Fruit fly (Drosophila melanogaster) whole organism, wandering third instar larva: ENCODE results near the gene CG43155.

Experiments
- CG32264 ChIP-seq: fragments of 200-800 bp; sonication (Bioruptor generic); optimal IDR thresholded peaks from 2 replicates; lab custom pipeline; 2016; ENCODE audit warnings: missing biosample characterization, missing genetic modification characterization
- CrebA ChIP-seq: fragments of 200-800 bp; sonication (Bioruptor generic); optimal IDR thresholded peaks from 2 replicates; lab custom pipeline; 2016; ENCODE audit warnings: missing biosample characterization, mild to moderate bottlenecking, missing genetic modification characterization, borderline replicate concordance
- Sp1 ChIP-seq: fragments of 200-800 bp; sonication (Bioruptor generic); optimal IDR thresholded peaks from 3 replicates; lab custom pipeline; 2019; ENCODE audit warnings: missing biosample characterization, mild to moderate bottlenecking, missing genetic modification characterization, moderate library complexity
- Vsx2 ChIP-seq: fragments of 200-300, 225-300 bp; sonication (Bioruptor generic); optimal IDR thresholded peaks from 2 replicates; lab custom pipeline; 2018; ENCODE audit warnings: missing biosample characterization, missing genetic modification characterization; ENCODE audit not compliant: partially characterized antibody
- dsf ChIP-seq: sonication (Bioruptor generic); optimal IDR thresholded peaks from 2 replicates; lab custom pipeline; 2016; ENCODE audit warnings: missing biosample characterization, missing genetic modification characterization, borderline replicate concordance
- jim ChIP-seq: fragments of 175-275, 200-325 bp; sonication (Bioruptor generic); optimal IDR thresholded peaks from 2 replicates; lab custom pipeline; 2016; ENCODE audit warnings: missing biosample characterization, mild to moderate bottlenecking, missing genetic modification characterization
- lola ChIP-seq: fragments of >200 bp; optimal IDR thresholded peaks from 2 replicates; lab custom pipeline; 2017; ENCODE audit warnings: missing biosample characterization, missing genetic modification characterization
- pan ChIP-seq: fragments of >200 bp; optimal IDR thresholded peaks from 2 replicates; lab custom pipeline; 2017
- psq ChIP-seq: fragments of 200-800 bp; sonication (Bioruptor generic); optimal IDR thresholded peaks from 3 replicates; lab custom pipeline; 2017; ENCODE audit warnings: missing biosample characterization, mild to moderate bottlenecking, missing genetic modification characterization, moderate library complexity
- sv ChIP-seq: fragments of 200-800 bp; sonication (Bioruptor generic); optimal IDR thresholded peaks from 3 replicates; lab custom pipeline; 2016; ENCODE audit warnings: missing biosample characterization, missing genetic modification characterization
- woc ChIP-seq: sonication (Bioruptor generic); optimal IDR thresholded peaks from 2 replicates; lab custom pipeline; 2016; ENCODE audit warnings: missing biosample characterization, mild to moderate bottlenecking, missing genetic modification characterization

dm6 chrX:11446792-11447405, 12.7 kb upstream of the CG43155 start:
- TF ChIP-seq jim (GFP tag; lab: Kevin White, UChicago) (no peak), pan (lab: Kevin White, UChicago) (no peak), Vsx2 (no peak), woc (GFP tag; lab: Kevin White, UChicago) (peak; percentile 71), CG32264 (GFP tag; lab: Kevin White, UChicago) (peak; percentile 61), dsf (no peak), CrebA (peak; percentile 6), Sp1 (GFP tag; lab: Kevin White, UChicago) (peak; percentile 63), lola (no peak), sv (GFP tag; lab: Kevin White, UChicago) (peak; percentile 81), psq (peak; percentile 71)
